Worm (Caenorhabditis elegans): Measurements from ENCODE around the gene vha-3.

DNA sequence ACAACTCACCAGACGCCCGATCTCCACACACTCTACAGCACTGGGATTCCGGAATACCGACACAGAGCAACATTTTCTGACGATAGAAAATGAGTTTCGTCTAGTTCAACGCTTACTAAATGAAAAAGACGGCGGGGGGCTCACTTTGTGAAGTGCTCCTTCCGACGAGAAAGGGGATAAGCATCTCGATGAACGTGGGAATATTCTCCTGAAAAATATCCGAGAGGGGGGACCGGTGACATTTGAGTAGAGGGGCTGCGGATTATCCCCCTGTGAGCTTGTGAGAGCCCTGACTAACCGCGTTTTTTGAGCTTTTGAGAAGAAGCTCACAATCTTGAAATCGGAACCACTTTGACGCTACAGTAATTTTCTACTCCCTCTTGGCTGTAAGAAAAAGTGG, 13.8 kb upstream of the vha-3 start, which contains the start of gene nhr-236:
- TF ChIP-seq cog-1 (tag; optimal IDR thresholded peaks at IDR 0.05) (no peak), tab-1 (GFP tag; IDR thresholded peaks at IDR 0.05) (no peak), med-1 (GFP tag; optimal IDR thresholded peaks at IDR 0.05; ENCODE audit: insufficient read depth) (no peak), T22C8.4 (GFP tag; IDR thresholded peaks at IDR 0.05) (no peak), ref-1 (GFP tag; conservative IDR thresholded peaks at IDR 0.05) (no peak), flt-1 (GFP tag; IDR thresholded peaks at IDR 0.05) (no peak), klf-2 (GFP tag; conservative IDR thresholded peaks at IDR 0.05) (no peak), ztf-23 (GFP tag; IDR thresholded peaks at IDR 0.05) (no peak)
